Fruit fly (Drosophila melanogaster): Measurements from ENCODE around the gene CG32486.

DNA sequence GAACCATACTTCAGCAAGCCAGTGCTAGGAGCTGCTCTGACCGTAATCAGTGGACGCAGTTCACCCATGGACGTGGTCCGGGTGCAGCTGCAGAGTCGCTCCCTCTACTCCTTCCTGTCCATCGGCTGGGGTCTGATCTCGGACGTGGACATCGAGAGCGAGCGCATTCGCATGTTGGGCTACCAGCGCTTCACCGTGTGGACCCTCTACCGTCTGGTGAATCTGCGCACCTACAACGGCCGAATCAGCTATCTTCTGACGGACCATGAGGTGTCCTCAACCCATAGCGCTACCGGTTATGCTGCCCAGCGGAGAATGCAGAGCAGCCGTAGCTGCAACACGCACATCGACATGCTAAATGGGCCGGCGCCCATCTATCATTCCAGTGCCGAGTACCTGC lies 22.0 kb downstream of the CG32486 start:
- TF ChIP-seq cwo (GFP tag; optimal IDR thresholded peaks at IDR 0.05) (no peak), CTCF (GFP tag; optimal IDR thresholded peaks at IDR 0.05) (no peak), CG4707 (GFP tag; optimal IDR thresholded peaks at IDR 0.05) (no peak), CG9817 (tag; optimal IDR thresholded peaks at IDR 0.05) (no peak), CG31441 (GFP tag; IDR thresholded peaks at IDR 0.05) (no peak), Sin3A (optimal IDR thresholded peaks at IDR 0.05) (no peak), CG9437 (GFP tag; optimal IDR thresholded peaks at IDR 0.05) (no peak), Oli (tag; optimal IDR thresholded peaks at IDR 0.05) (no peak), CrebB (tag; optimal IDR thresholded peaks at IDR 0.05) (no peak), CG34376 (GFP tag; optimal IDR thresholded peaks at IDR 0.05) (no peak)

Data from whole organism, embryonic.